Worm (Caenorhabditis elegans) whole organism, L3 larva: ENCODE results near the gene acl-9.

Experiments
- R02D3.7 ChIP-seq: fragments of 150-350 bp; optimal IDR thresholded peaks from 2 replicates; lab custom pipeline; 2014; ENCODE audit warnings: missing biosample characterization, missing genetic modification characterization
- aly-2 ChIP-seq: fragments of 150-350 bp; optimal IDR thresholded peaks from 2 replicates; lab custom pipeline; 2014; ENCODE audit warnings: missing biosample characterization, missing genetic modification characterization
- ama-1 ChIP-seq: fragments of 150-350 bp; optimal IDR thresholded peaks from 2 replicates; lab custom pipeline; 2018
- ceh-16 ChIP-seq: sonication (generic microtip); optimal IDR thresholded peaks from 2 replicates; lab custom pipeline; 2017; ENCODE audit warnings: missing biosample characterization, missing genetic modification characterization
- ceh-28 ChIP-seq: fragments of 150-350 bp; optimal IDR thresholded peaks from 2 replicates; lab custom pipeline; 2014; ENCODE audit warnings: missing biosample characterization, missing genetic modification reagents, missing genetic modification characterization
- ceh-82 ChIP-seq: fragments of 150-350 bp; optimal IDR thresholded peaks from 2 replicates; lab custom pipeline; 2014; ENCODE audit warnings: missing biosample characterization, missing genetic modification characterization
- daf-12 ChIP-seq: fragments of 150-350 bp; optimal IDR thresholded peaks from 2 replicates; lab custom pipeline; 2014; ENCODE audit warnings: missing biosample characterization, missing genetic modification reagents, missing genetic modification characterization
- egl-5 ChIP-seq: fragments of 150-350 bp; optimal IDR thresholded peaks from 2 replicates; lab custom pipeline; 2017; ENCODE audit warnings: missing biosample characterization, missing genetic modification reagents, missing genetic modification characterization, inconsistent platforms
- elt-2 ChIP-seq: sonication (generic microtip); optimal IDR thresholded peaks from 2 replicates; lab custom pipeline; 2016; ENCODE audit warnings: missing genetic modification reagents, mild to moderate bottlenecking, missing genetic modification characterization, missing compliant biosample characterization
- elt-3 ChIP-seq, 3 experiments: fragments of 150-350 bp in 1 of 3; sonication (generic microtip) in 2 of 3; optimal IDR thresholded peaks; 2 replicates in 2 of 3; 4 replicates in 1 of 3; lab custom pipeline; 2014 to 2017; ENCODE audit warnings: missing biosample characterization in 3 of 3, missing genetic modification characterization in 3 of 3
- eor-1 ChIP-seq, 2 experiments: fragments of 150-350 bp; optimal IDR thresholded peaks; 2 replicates each; lab custom pipeline; 2014 to 2018; ENCODE audit warnings: missing biosample characterization in 2 of 2, missing genetic modification characterization in 2 of 2
- fkh-10 ChIP-seq: sonication (generic microtip); optimal IDR thresholded peaks from 2 replicates; lab custom pipeline; 2017; ENCODE audit warnings: missing biosample characterization, missing genetic modification reagents, missing genetic modification characterization
- fos-1 ChIP-seq: fragments of 150-350 bp; optimal IDR thresholded peaks from 2 replicates; lab custom pipeline; 2014; ENCODE audit warnings: missing biosample characterization, missing genetic modification characterization
- hmg-11 ChIP-seq: sonication (generic microtip); optimal IDR thresholded peaks from 2 replicates; lab custom pipeline; 2016; ENCODE audit warnings: missing genetic modification characterization, missing compliant biosample characterization
- lin-15B ChIP-seq: fragments of 150-350 bp; optimal IDR thresholded peaks from 2 replicates; lab custom pipeline; 2014; ENCODE audit warnings: missing biosample characterization, missing genetic modification characterization
- lin-39 ChIP-seq: fragments of 150-350 bp; optimal IDR thresholded peaks from 2 replicates; lab custom pipeline; 2018; ENCODE audit warnings: missing biosample characterization, missing genetic modification reagents, missing genetic modification characterization
- lsy-12 ChIP-seq: sonication (generic microtip); optimal IDR thresholded peaks from 2 replicates; lab custom pipeline; 2016; ENCODE audit warnings: mild to moderate bottlenecking, missing genetic modification characterization, missing compliant biosample characterization
- mdl-1 ChIP-seq: fragments of 150-350 bp; optimal IDR thresholded peaks from 2 replicates; lab custom pipeline; 2014; ENCODE audit warnings: missing biosample characterization, missing genetic modification characterization
- mml-1 ChIP-seq: fragments of 150-350 bp; sonication (generic microtip); optimal IDR thresholded peaks from 3 replicates; lab custom pipeline; 2014; ENCODE audit warnings: missing biosample characterization, missing genetic modification characterization
- nfya-1 ChIP-seq: sonication (generic microtip); optimal IDR thresholded peaks from 2 replicates; lab custom pipeline; 2017; ENCODE audit warnings: missing genetic modification characterization, mild to moderate bottlenecking, missing compliant biosample characterization, antibody characterized with exemption, moderate library complexity; ENCODE audit not compliant: insufficient read depth
- nhr-23 ChIP-seq: fragments of 150-350 bp; optimal IDR thresholded peaks from 2 replicates; lab custom pipeline; 2014; ENCODE audit warnings: missing biosample characterization, missing genetic modification reagents, missing genetic modification characterization
- nhr-237 ChIP-seq: fragments of 150-350 bp; optimal IDR thresholded peaks from 2 replicates; lab custom pipeline; 2014; ENCODE audit warnings: missing biosample characterization, missing genetic modification characterization
- nhr-25 ChIP-seq: sonication (generic microtip); optimal IDR thresholded peaks from 2 replicates; lab custom pipeline; 2017; ENCODE audit warnings: missing biosample characterization, missing genetic modification characterization
- nhr-43 ChIP-seq: sonication (generic microtip); optimal IDR thresholded peaks from 2 replicates; lab custom pipeline; 2016; ENCODE audit warnings: mild to moderate bottlenecking, missing genetic modification characterization, missing compliant biosample characterization; ENCODE audit not compliant: poor library complexity, severe bottlenecking
- nhr-67 ChIP-seq: fragments of 150-350 bp; optimal IDR thresholded peaks from 2 replicates; lab custom pipeline; 2014; ENCODE audit warnings: missing biosample characterization, missing genetic modification characterization
- nhr-76 ChIP-seq: fragments of 150-350 bp; sonication (generic microtip); optimal IDR thresholded peaks from 5 replicates; lab custom pipeline; 2014; ENCODE audit warnings: missing biosample characterization, missing genetic modification characterization
- pha-4 ChIP-seq: fragments of 150-350 bp; optimal IDR thresholded peaks from 2 replicates; lab custom pipeline; 2014; ENCODE audit warnings: missing biosample characterization, missing genetic modification reagents, missing genetic modification characterization
- pqm-1 ChIP-seq: fragments of 150-350 bp; optimal IDR thresholded peaks from 2 replicates; lab custom pipeline; 2017; ENCODE audit warnings: missing biosample characterization, missing genetic modification characterization, inconsistent platforms
- snpc-4 ChIP-seq: fragments of 150-350 bp; optimal IDR thresholded peaks from 2 replicates; lab custom pipeline; 2014; ENCODE audit warnings: missing biosample characterization, missing genetic modification characterization
- tbx-2 ChIP-seq: sonication (generic microtip); optimal IDR thresholded peaks from 2 replicates; lab custom pipeline; 2016; ENCODE audit warnings: mild to moderate bottlenecking, missing genetic modification characterization, missing compliant biosample characterization
- unc-39 ChIP-seq: sonication (generic microtip); optimal IDR thresholded peaks from 4 replicates; lab custom pipeline; 2017; ENCODE audit warnings: missing biosample characterization, missing genetic modification characterization
- unc-62 ChIP-seq: fragments of 150-350 bp; sonication (generic microtip); optimal IDR thresholded peaks from 4 replicates; lab custom pipeline; 2014; ENCODE audit warnings: missing biosample characterization, missing genetic modification reagents, missing genetic modification characterization
- zag-1 ChIP-seq: fragments of 150-350 bp; optimal IDR thresholded peaks from 2 replicates; lab custom pipeline; 2014; ENCODE audit warnings: missing biosample characterization, missing genetic modification characterization
- ztf-11 ChIP-seq: fragments of 150-350 bp; optimal IDR thresholded peaks from 2 replicates; lab custom pipeline; 2014; ENCODE audit warnings: missing biosample characterization, missing genetic modification characterization
- ztf-4 ChIP-seq: fragments of 150-350 bp; optimal IDR thresholded peaks from 2 replicates; lab custom pipeline; 2014; ENCODE audit warnings: missing biosample characterization, missing genetic modification characterization

The acl-9 gene

DNA sequence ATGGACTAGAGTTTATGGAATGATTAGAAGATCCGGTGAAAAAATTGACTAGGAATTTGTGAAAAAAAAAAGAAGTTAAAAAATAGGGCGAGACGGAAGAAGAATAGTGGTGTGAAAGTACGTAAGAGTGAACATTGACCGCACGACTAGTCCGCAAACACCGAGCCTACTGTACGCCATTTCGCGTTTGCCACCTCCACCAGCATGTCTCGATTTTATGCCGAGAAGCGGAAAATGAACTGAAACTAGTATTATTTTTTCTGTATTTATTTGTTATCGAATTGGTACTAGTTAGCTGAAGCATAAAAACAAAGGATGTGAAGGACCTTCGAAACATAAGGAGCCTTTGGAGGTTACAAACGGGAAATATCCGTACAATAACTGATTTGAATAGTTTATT lies 25.6 kb upstream of the acl-9 start:
- TF ChIP-seq daf-12 (no peak), lsy-12 (tag; lab: Kevin White, UChicago) (peak; percentile 28), unc-62 (GFP tag; lab: Kevin White, UChicago) (no peak), unc-39 (no peak), nfya-1 (tag; lab: Kevin White, UChicago) (peak; percentile 74), elt-3 (tag; optimal IDR thresholded peaks at IDR 0.05; lab: Kevin White, UChicago) (no peak), zag-1 (tag; lab: Kevin White, UChicago) (no peak), egl-5 (no peak), R02D3.7 (peak; percentile 1), pqm-1 (no peak), ceh-28 (tag; lab: Kevin White, UChicago) (peak; percentile 30), nhr-67 (tag; lab: Kevin White, UChicago) (no peak), mdl-1 (tag; lab: Kevin White, UChicago) (no peak), mml-1 (tag; lab: Kevin White, UChicago) (no peak), nhr-237 (tag; lab: Kevin White, UChicago) (no peak), nhr-23 (tag; lab: Kevin White, UChicago) (peak; percentile 18), ceh-16 (tag; lab: Kevin White, UChicago) (no peak), hmg-11 (tag; lab: Kevin White, UChicago) (peak; percentile 82), ceh-82 (tag; lab: Kevin White, UChicago) (no peak), fkh-10 (GFP tag; lab: Kevin White, UChicago) (no peak), lin-39 (tag; lab: Kevin White, UChicago) (peak; percentile 51), lin-15B (tag; lab: Kevin White, UChicago) (peak; percentile 63), pha-4 (tag; lab: Kevin White, UChicago) (peak; percentile 30), snpc-4 (tag; lab: Kevin White, UChicago) (peak; percentile 11), ama-1 (peak; percentile 73), eor-1 (tag; optimal IDR thresholded peaks at IDR 0.05; lab: Kevin White, UChicago) (no peak), nhr-43 (tag; lab: Kevin White, UChicago) (peak; percentile 14), nhr-25 (tag; lab: Kevin White, UChicago) (peak; percentile 46), elt-2 (tag; lab: Kevin White, UChicago) (peak; percentile 31), ztf-4 (tag; lab: Kevin White, UChicago) (no peak), nhr-76 (tag; lab: Kevin White, UChicago) (no peak)

DNA sequence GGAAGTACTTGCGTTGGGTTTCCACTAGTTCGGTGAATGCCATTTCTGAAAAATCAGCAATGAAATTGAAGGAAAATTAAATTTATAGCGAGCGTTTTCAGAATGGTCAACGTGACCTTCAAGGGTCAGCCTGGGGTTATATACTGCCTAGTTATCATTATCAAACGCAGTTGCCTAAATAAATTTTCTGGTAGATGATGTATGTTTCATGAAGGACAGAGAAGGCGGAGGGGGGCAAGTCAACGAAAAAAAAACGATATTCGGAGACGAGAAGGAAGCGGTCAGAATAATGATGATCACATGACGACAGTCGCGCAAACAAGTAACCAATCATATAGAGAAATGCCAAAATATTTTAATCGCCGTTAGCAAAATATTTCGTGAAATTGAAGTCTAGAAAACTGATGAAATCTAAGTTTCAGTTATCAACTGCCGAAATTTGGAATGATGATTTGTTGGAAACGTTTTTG lies 23.1 kb upstream of the acl-9 start, which contains the start of gene alh-4:
TSS of gene alh-4 (minus strand) at position 51 of the 470 bp plus-strand sequence.
- TF ChIP-seq ceh-16 (tag; lab: Kevin White, UChicago) (no peak), nhr-23 (tag; lab: Kevin White, UChicago) (peak; percentile 56), nhr-25 (tag; lab: Kevin White, UChicago) (peak; percentile 42)
- TF ChIP-seq, all 47 proteins: peak for 2

DNA sequence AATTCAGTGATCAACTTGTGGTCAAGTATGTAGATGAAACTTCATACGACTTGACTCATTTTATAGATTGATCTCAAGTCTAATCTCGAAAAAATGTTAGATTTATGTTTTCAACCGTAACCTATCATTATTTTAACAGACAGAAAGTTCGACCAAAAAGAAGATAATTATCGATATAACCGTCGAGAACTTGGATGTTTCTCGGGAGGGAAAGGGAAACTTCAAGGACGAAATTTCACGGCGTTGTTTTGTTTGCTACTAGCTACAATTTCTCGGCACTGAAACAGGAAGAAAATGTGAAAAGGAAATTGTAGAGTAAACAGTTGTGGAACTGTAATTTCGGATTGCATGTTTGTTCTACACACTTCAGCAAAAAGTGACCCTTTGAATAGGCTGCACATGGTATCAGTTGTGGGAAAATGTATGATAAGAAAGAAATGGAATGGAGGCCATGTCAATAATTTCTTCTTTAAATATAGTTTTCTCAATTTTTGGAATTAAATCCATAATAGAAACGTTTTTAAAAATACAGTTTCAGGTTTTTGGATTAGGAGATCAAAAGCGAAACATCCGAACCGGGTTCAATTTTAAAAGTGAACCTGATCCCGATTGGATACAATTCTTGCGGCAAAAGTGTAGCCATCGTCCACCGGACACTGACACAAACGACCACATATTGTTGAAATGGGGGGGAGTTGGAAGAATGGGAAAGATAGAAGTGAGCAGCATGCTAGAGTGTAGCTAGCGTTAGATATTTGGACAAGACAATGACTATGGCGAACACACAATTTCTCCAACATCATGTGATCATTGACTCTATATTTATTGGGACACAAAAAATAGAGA lies 22.3 kb upstream of the acl-9 start:
- no peak for TF ChIP-seq ama-1
- no peak for TF ChIP-seq aly-2 (tag; lab: Kevin White, UChicago)
- TF ChIP-seq egl-5 = no peak
- no peak for TF ChIP-seq ztf-11
- TF ChIP-seq elt-2 (tag; lab: Kevin White, UChicago) = peak; percentile 52
- TF ChIP-seq ceh-28 (tag; lab: Kevin White, UChicago) = no peak
- no peak for TF ChIP-seq zag-1 (tag; lab: Kevin White, UChicago)
- TF ChIP-seq tbx-2 (tag; lab: Kevin White, UChicago) = no peak
- TF ChIP-seq unc-62 (GFP tag; lab: Kevin White, UChicago) = no peak
- TF ChIP-seq pha-4 (tag; lab: Kevin White, UChicago) = peak; percentile 54
- TF ChIP-seq pqm-1 = peak; percentile 56
- TF ChIP-seq nhr-43 (tag; lab: Kevin White, UChicago) = peak; percentile 13
- TF ChIP-seq eor-1 (tag; optimal IDR thresholded peaks at IDR 0.05; lab: Kevin White, UChicago) = no peak
- TF ChIP-seq fos-1 (tag; lab: Kevin White, UChicago) = no peak
